Fruit fly (Drosophila melanogaster) whole organism, embryonic: ENCODE data around the gene CG42399.

Source experiments
- CG12299 ChIP-seq: fragments of 200-800 bp; sonication (Bioruptor generic); optimal IDR thresholded peaks from 2 replicates; lab custom pipeline; 2018; ENCODE audit warnings: missing biosample characterization, mild to moderate bottlenecking, missing genetic modification characterization
- CG12391 ChIP-seq: fragments of 200-800 bp; sonication (Bioruptor generic); optimal IDR thresholded peaks from 3 replicates; lab custom pipeline; 2018; ENCODE audit warnings: missing biosample characterization, mild to moderate bottlenecking, missing genetic modification characterization, moderate library complexity
- CG12659 ChIP-seq: fragments of 200-800 bp; sonication (Bioruptor generic); optimal IDR thresholded peaks from 3 replicates; lab custom pipeline; 2017; ENCODE audit warnings: mild to moderate bottlenecking, missing biosample characterization, missing genetic modification reagents, missing genetic modification characterization
- CG12769 ChIP-seq: fragments of 200-800 bp; sonication (Bioruptor generic); optimal IDR thresholded peaks from 2 replicates; lab custom pipeline; 2019; ENCODE audit warnings: missing biosample characterization, mild to moderate bottlenecking, missing genetic modification characterization, moderate library complexity
- CG13624 ChIP-seq: fragments of 200-800 bp; sonication (Bioruptor generic); optimal IDR thresholded peaks from 2 replicates; lab custom pipeline; 2016; ENCODE audit warnings: missing biosample characterization, missing genetic modification characterization
- CG13894 ChIP-seq: fragments of 200-800 bp; sonication (Bioruptor generic); optimal IDR thresholded peaks from 3 replicates; lab custom pipeline; 2018; ENCODE audit warnings: missing biosample characterization, mild to moderate bottlenecking, missing genetic modification characterization, moderate library complexity
- CG14710 ChIP-seq: fragments of 200-800 bp; sonication (Bioruptor generic); optimal IDR thresholded peaks from 3 replicates; lab custom pipeline; 2019; ENCODE audit warnings: missing biosample characterization, mild to moderate bottlenecking, missing genetic modification characterization, moderate library complexity
- CG1603 ChIP-seq: fragments of 200-800 bp; sonication (Bioruptor generic); optimal IDR thresholded peaks from 2 replicates; lab custom pipeline; 2019; ENCODE audit warnings: missing biosample characterization, mild to moderate bottlenecking, missing genetic modification characterization, moderate library complexity
- CG17568 ChIP-seq: fragments of 200-800 bp; sonication (Bioruptor generic); optimal IDR thresholded peaks from 2 replicates; lab custom pipeline; 2018; ENCODE audit warnings: missing biosample characterization, mild to moderate bottlenecking, missing genetic modification characterization, moderate library complexity
- CG17802 ChIP-seq: fragments of 200-800 bp; sonication (Bioruptor generic); optimal IDR thresholded peaks from 2 replicates; lab custom pipeline; 2018; ENCODE audit warnings: missing biosample characterization, mild to moderate bottlenecking, missing genetic modification characterization, moderate library complexity
- CG17829 ChIP-seq: fragments of 200-800 bp; optimal IDR thresholded peaks from 2 replicates; lab custom pipeline; 2019; ENCODE audit warnings: missing biosample characterization, mild to moderate bottlenecking, missing genetic modification characterization, moderate library complexity
- CG17912 ChIP-seq: fragments of 200-800 bp; sonication (Bioruptor generic); optimal IDR thresholded peaks from 2 replicates; lab custom pipeline; 2018; ENCODE audit warnings: missing biosample characterization, mild to moderate bottlenecking, missing genetic modification characterization
- CG2116 ChIP-seq: fragments of 200-800 bp; sonication (Bioruptor generic); optimal IDR thresholded peaks from 3 replicates; lab custom pipeline; 2018; ENCODE audit warnings: missing biosample characterization, mild to moderate bottlenecking, missing genetic modification characterization
- CG2678 ChIP-seq: fragments of 200-800 bp; sonication (Bioruptor generic); optimal IDR thresholded peaks from 3 replicates; lab custom pipeline; 2019; ENCODE audit warnings: missing biosample characterization, mild to moderate bottlenecking, missing genetic modification characterization, moderate library complexity
- CG4617 ChIP-seq: fragments of 200-800 bp; sonication (Bioruptor generic); optimal IDR thresholded peaks from 3 replicates; lab custom pipeline; 2016; ENCODE audit warnings: missing biosample characterization, missing genetic modification characterization, borderline replicate concordance
- CG6791 ChIP-seq: fragments of 200-800 bp; sonication (Bioruptor generic); IDR thresholded peaks from 3 replicates; pipeline ENCODE4 v1.3.6; 2022; ENCODE audit warnings: missing biosample characterization, missing genetic modification characterization; ENCODE audit not compliant: partially characterized antibody
- CG7357 ChIP-seq: fragments of 200-800 bp; sonication (Bioruptor generic); IDR thresholded peaks from 3 replicates; pipeline ENCODE4 v1.3.6; 2022; ENCODE audit warnings: missing biosample characterization, missing genetic modification characterization
- CG7987 ChIP-seq: fragments of 200-800 bp; sonication (Bioruptor generic); optimal IDR thresholded peaks from 2 replicates; lab custom pipeline; 2018; ENCODE audit warnings: missing biosample characterization, mild to moderate bottlenecking, missing genetic modification characterization, moderate library complexity
- CG9797 ChIP-seq: fragments of 200-800 bp; sonication (Bioruptor generic); optimal IDR thresholded peaks from 3 replicates; lab custom pipeline; 2018; ENCODE audit warnings: missing biosample characterization, mild to moderate bottlenecking, missing genetic modification characterization
- CG9817 ChIP-seq: fragments of 200-800 bp; sonication (Bioruptor generic); optimal IDR thresholded peaks from 2 replicates; lab custom pipeline; 2018; ENCODE audit warnings: missing biosample characterization, mild to moderate bottlenecking, missing genetic modification characterization, moderate library complexity
- Dp ChIP-seq: fragments of 200-800 bp; sonication (Bioruptor generic); optimal IDR thresholded peaks from 2 replicates; lab custom pipeline; 2018; ENCODE audit warnings: missing biosample characterization, mild to moderate bottlenecking, missing genetic modification characterization, moderate library complexity
- Ets65A ChIP-seq: fragments of 200-800 bp; sonication (Bioruptor generic); peaks from one replicate; lab custom pipeline; 2016; ENCODE audit warnings: missing biosample characterization, missing genetic modification characterization
- Ets97D ChIP-seq: fragments of 200-800 bp; sonication (Bioruptor generic); optimal IDR thresholded peaks from 3 replicates; lab custom pipeline; 2016; ENCODE audit warnings: missing biosample characterization, missing genetic modification characterization
- HLH3B ChIP-seq: fragments of 200-800 bp; sonication (Bioruptor generic); IDR thresholded peaks from 2 replicates; pipeline ENCODE4 v1.3.6; 2022; ENCODE audit warnings: missing biosample characterization, missing genetic modification characterization
- HmgD ChIP-seq: fragments of 200-800 bp; sonication (Bioruptor generic); optimal IDR thresholded peaks from 3 replicates; lab custom pipeline; 2016; ENCODE audit warnings: missing biosample characterization, missing genetic modification characterization
- HmgZ ChIP-seq: fragments of 200-800 bp; sonication (Bioruptor generic); optimal IDR thresholded peaks from 2 replicates; lab custom pipeline; 2018; ENCODE audit warnings: missing biosample characterization, mild to moderate bottlenecking, missing genetic modification characterization
- Hmr ChIP-seq: fragments of 200-800 bp; sonication (Bioruptor generic); optimal IDR thresholded peaks from 3 replicates; lab custom pipeline; 2017; ENCODE audit warnings: mild to moderate bottlenecking, missing biosample characterization, missing genetic modification reagents, missing genetic modification characterization
- Med ChIP-seq: fragments of 200-800 bp; sonication (Bioruptor generic); peaks from one replicate; lab custom pipeline; 2016; ENCODE audit warnings: missing biosample characterization, missing genetic modification characterization, mild to moderate bottlenecking, inconsistent platforms, moderate library complexity
- Ptx1 ChIP-seq: fragments of 200-800 bp; sonication (Bioruptor generic); IDR thresholded peaks from 2 replicates; pipeline ENCODE4 v1.3.6; 2022; ENCODE audit warnings: missing biosample characterization, missing genetic modification characterization
- Sry-δ ChIP-seq: fragments of 200-800 bp; sonication (Bioruptor generic); optimal IDR thresholded peaks from 2 replicates; lab custom pipeline; 2016; ENCODE audit warnings: missing biosample characterization, missing genetic modification characterization
- Ssrp ChIP-seq: fragments of 200-800 bp; sonication (Bioruptor generic); optimal IDR thresholded peaks from 2 replicates; lab custom pipeline; 2018; ENCODE audit warnings: missing biosample characterization, mild to moderate bottlenecking, missing genetic modification characterization, moderate library complexity
- YL-1 ChIP-seq: fragments of 200-800 bp; sonication (Bioruptor generic); optimal IDR thresholded peaks from 3 replicates; lab custom pipeline; 2017; ENCODE audit warnings: missing biosample characterization, mild to moderate bottlenecking, missing genetic modification characterization
- chn ChIP-seq: fragments of 200-800 bp; sonication (Bioruptor generic); optimal IDR thresholded peaks from 2 replicates; lab custom pipeline; 2016; ENCODE audit warnings: missing biosample characterization, missing genetic modification characterization
- ems ChIP-seq: fragments of 200-800 bp; sonication (Bioruptor generic); optimal IDR thresholded peaks from 3 replicates; lab custom pipeline; 2016; ENCODE audit warnings: missing biosample characterization, missing genetic modification characterization
- exex ChIP-seq: fragments of 200-800 bp; sonication (Bioruptor generic); optimal IDR thresholded peaks from 4 replicates; lab custom pipeline; 2018; ENCODE audit warnings: missing biosample characterization, mild to moderate bottlenecking, missing genetic modification characterization, moderate library complexity
- gro ChIP-seq: fragments of 200-800 bp; sonication (Bioruptor generic); optimal IDR thresholded peaks from 2 replicates; lab custom pipeline; 2016; ENCODE audit warnings: missing biosample characterization, missing genetic modification characterization
- insv ChIP-seq, 2 experiments: fragments of 200-800 bp; sonication (Bioruptor generic); optimal IDR thresholded peaks; 3 replicates each; lab custom pipeline; 2016 to 2018; ENCODE audit warnings: missing biosample characterization in 2 of 2, missing genetic modification characterization in 2 of 2
- lbe ChIP-seq: fragments of 200-800 bp; sonication (Bioruptor generic); optimal IDR thresholded peaks from 2 replicates; lab custom pipeline; 2016; ENCODE audit warnings: missing biosample characterization, mild to moderate bottlenecking, missing genetic modification characterization
- nerfin-1 ChIP-seq: fragments of 200-800 bp; sonication (Bioruptor generic); optimal IDR thresholded peaks from 3 replicates; lab custom pipeline; 2019; ENCODE audit warnings: missing biosample characterization, mild to moderate bottlenecking, missing genetic modification characterization, moderate library complexity
- nmo ChIP-seq: fragments of 200-800 bp; sonication (Bioruptor generic); optimal IDR thresholded peaks from 2 replicates; lab custom pipeline; 2018; ENCODE audit warnings: missing biosample characterization, mild to moderate bottlenecking, missing genetic modification characterization, moderate library complexity
- nom ChIP-seq: fragments of 200-800 bp; sonication (Bioruptor generic); optimal IDR thresholded peaks from 2 replicates; lab custom pipeline; 2017; ENCODE audit warnings: missing biosample characterization, missing genetic modification characterization, mild to moderate bottlenecking, moderate library complexity, missing genetic modification reagents
- p53 ChIP-seq: fragments of 200-800 bp; sonication (Bioruptor generic); optimal IDR thresholded peaks from 2 replicates; lab custom pipeline; 2016; ENCODE audit warnings: missing biosample characterization, missing genetic modification characterization
- pzg ChIP-seq: fragments of 200-800 bp; sonication (Bioruptor generic); optimal IDR thresholded peaks from 3 replicates; lab custom pipeline; 2018; ENCODE audit warnings: missing biosample characterization, mild to moderate bottlenecking, missing genetic modification characterization, moderate library complexity
- sc ChIP-seq, 3 experiments: fragments of >200 bp in 2 of 3; fragments of 200-800 bp in 1 of 3; sonication (Bioruptor generic) in 1 of 3; optimal IDR thresholded peaks; 2 replicates in 2 of 3; 3 replicates in 1 of 3; lab custom pipeline; 2017; ENCODE audit warnings: mild to moderate bottlenecking in 1 of 3, missing biosample characterization in 1 of 3, missing genetic modification characterization in 1 of 3, missing genetic modification reagents in 1 of 3
- sqz ChIP-seq: fragments of 200-800 bp; sonication (Bioruptor generic); optimal IDR thresholded peaks from 3 replicates; lab custom pipeline; 2018; ENCODE audit warnings: missing biosample characterization, mild to moderate bottlenecking, missing genetic modification characterization
- stwl ChIP-seq: fragments of 200-800 bp; sonication (Bioruptor generic); optimal IDR thresholded peaks from 3 replicates; lab custom pipeline; 2018; ENCODE audit warnings: missing biosample characterization, mild to moderate bottlenecking, missing genetic modification characterization, moderate library complexity
- sug ChIP-seq: fragments of 200-800 bp; optimal IDR thresholded peaks from 2 replicates; lab custom pipeline; 2019; ENCODE audit warnings: missing biosample characterization, mild to moderate bottlenecking, missing genetic modification characterization, moderate library complexity
- trem ChIP-seq: fragments of 200-800 bp; optimal IDR thresholded peaks from 3 replicates; lab custom pipeline; 2019; ENCODE audit warnings: missing biosample characterization, mild to moderate bottlenecking, missing genetic modification characterization, moderate library complexity
- vvl ChIP-seq: fragments of 200-800 bp; sonication (Bioruptor generic); IDR thresholded peaks from 2 replicates; pipeline ENCODE4 v1.3.6; 2022; ENCODE audit warnings: missing biosample characterization, missing genetic modification characterization

Gene CG42399

DNA sequence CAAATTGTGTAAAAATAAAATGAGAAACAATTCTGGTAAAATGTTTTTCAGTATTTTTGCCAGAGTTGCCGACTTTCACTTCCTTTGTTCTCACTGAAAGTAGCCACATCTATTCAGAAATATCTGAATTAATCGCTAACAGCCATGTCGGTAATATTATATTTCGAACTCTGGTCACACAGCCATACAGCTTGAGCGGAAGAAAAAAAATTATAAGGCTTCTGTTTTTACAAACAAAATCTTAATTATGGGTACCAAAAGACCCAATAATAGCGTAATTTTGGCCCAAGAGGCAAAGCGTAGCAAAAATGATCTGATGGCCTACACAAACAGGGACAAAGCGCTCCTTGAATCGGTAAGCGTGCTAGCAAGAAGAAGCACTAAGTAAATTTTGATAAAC, 2.9 kb upstream of the CG42399 start, which contains the start of gene CG3436:
TSS of gene CG3436 (plus strand) at position 36 of the 400 bp plus-strand sequence.
- TF ChIP-seq Dp (peak; percentile 22), CG9797 (GFP tag; lab: Kevin White, UChicago) (peak; percentile 86), Hmr (GFP tag; lab: Kevin White, UChicago) (peak; percentile 27), trem (tag; lab: Kevin White, UChicago) (peak; percentile 59), CG17568 (no peak), CG12391 (tag; lab: Kevin White, UChicago) (peak; percentile 19), HmgD (GFP tag; lab: Kevin White, UChicago) (peak; percentile 67), CG13624 (peak; percentile 14), CG6791 (GFP tag; lab: Robert Waterston, UW) (no peak), sug (peak; percentile 37), CG13894 (tag; lab: Kevin White, UChicago) (peak; percentile 38), CG12299 (peak; percentile 27), CG2678 (no peak), CG7987 (peak; percentile 24), sc (optimal IDR thresholded peaks at IDR 0.05; lab: Kevin White, UChicago) (no peak), sc (GFP tag; optimal IDR thresholded peaks at IDR 0.05; lab: Kevin White, UChicago) (no peak), nmo (GFP tag; lab: Kevin White, UChicago) (peak; percentile 56), CG12769 (tag; lab: Kevin White, UChicago) (no peak), p53 (GFP tag; lab: Kevin White, UChicago) (peak; percentile 7), CG4617 (GFP tag; lab: Kevin White, UChicago) (peak; percentile 96), Sry-δ (GFP tag; lab: Kevin White, UChicago) (peak; percentile 58), CG2116 (GFP tag; lab: Kevin White, UChicago) (peak; percentile 22), pzg (GFP tag; lab: Kevin White, UChicago) (peak; percentile 91), Ssrp (tag; lab: Kevin White, UChicago) (peak; percentile 6), CG14710 (tag; lab: Kevin White, UChicago) (peak; percentile 59), CG1603 (tag; lab: Kevin White, UChicago) (peak; percentile 64), stwl (tag; lab: Kevin White, UChicago) (peak; percentile 88), HLH3B (GFP tag; lab: Robert Waterston, UW) (no peak), CG17912 (peak; percentile 34), CG17802 (tag; lab: Kevin White, UChicago) (peak; percentile 33), vvl (no peak), CG9817 (tag; lab: Kevin White, UChicago) (peak; percentile 17), sqz (GFP tag; lab: Kevin White, UChicago) (peak; percentile 70), Ets65A (GFP tag; lab: Kevin White, UChicago) (peak; percentile 91), nerfin-1 (tag; lab: Kevin White, UChicago) (peak; percentile 16), Ets97D (peak; percentile 87), nom (GFP tag; lab: Kevin White, UChicago) (peak; percentile 5), ems (GFP tag; lab: Kevin White, UChicago) (no peak), chn (no peak), Ptx1 (GFP tag; lab: Robert Waterston, UW) (no peak), CG7357 (GFP tag; lab: Robert Waterston, UW) (peak; percentile 81; the same call in 2 of the 3 replicates), CG12659 (GFP tag; lab: Kevin White, UChicago) (peak; percentile 68), HmgZ (tag; lab: Kevin White, UChicago) (peak; percentile 55), Med (GFP tag; lab: Kevin White, UChicago) (peak; percentile 82), exex (no peak), YL-1 (peak; percentile 62), gro (peak; percentile 38), lbe (peak; percentile 11), CG17829 (tag; lab: Kevin White, UChicago) (peak; percentile 15), insv (GFP tag; optimal IDR thresholded peaks at IDR 0.05; lab: Kevin White, UChicago) (peak in 1 of 2 experiments; percentile 4)
